Fruit fly (Drosophila melanogaster) whole organism, embryonic: ENCODE results near the gene CG14537.

Experiments used
- Asciz ChIP-seq: fragments of 200-800 bp; sonication (Bioruptor generic); optimal IDR thresholded peaks from 2 replicates; lab custom pipeline; 2017; ENCODE audit warnings: missing biosample characterization, mild to moderate bottlenecking, missing genetic modification characterization, missing genetic modification reagents
- CG10147 ChIP-seq: fragments of 200-800 bp; sonication (Bioruptor generic); optimal IDR thresholded peaks from 2 replicates; lab custom pipeline; 2019; ENCODE audit warnings: missing biosample characterization, mild to moderate bottlenecking, missing genetic modification characterization, moderate library complexity
- CG10565 ChIP-seq: fragments of 200-800 bp; sonication (Bioruptor generic); optimal IDR thresholded peaks from 3 replicates; lab custom pipeline; 2016; ENCODE audit warnings: missing biosample characterization, mild to moderate bottlenecking, missing genetic modification characterization
- CG11696 ChIP-seq: fragments of 200-800 bp; sonication (Bioruptor generic); IDR thresholded peaks from 2 replicates; pipeline ENCODE4 v1.3.6; 2022; ENCODE audit warnings: missing biosample characterization, missing genetic modification characterization
- CG12071 ChIP-seq: fragments of 200-800 bp; sonication (Bioruptor generic); optimal IDR thresholded peaks from 3 replicates; lab custom pipeline; 2018; ENCODE audit warnings: missing biosample characterization, mild to moderate bottlenecking, missing genetic modification characterization
- CG12104 ChIP-seq: fragments of 200-800 bp; sonication (Bioruptor generic); optimal IDR thresholded peaks from 3 replicates; lab custom pipeline; 2016; ENCODE audit warnings: missing biosample characterization, missing genetic modification characterization
- CG12744 ChIP-seq: fragments of 200-800 bp; sonication (Bioruptor generic); optimal IDR thresholded peaks from 2 replicates; lab custom pipeline; 2016; ENCODE audit warnings: missing biosample characterization, missing genetic modification characterization
- CG12769 ChIP-seq: fragments of 200-800 bp; sonication (Bioruptor generic); optimal IDR thresholded peaks from 2 replicates; lab custom pipeline; 2019; ENCODE audit warnings: missing biosample characterization, mild to moderate bottlenecking, missing genetic modification characterization, moderate library complexity
- CG13424 ChIP-seq: fragments of 200-800 bp; sonication (Bioruptor generic); optimal IDR thresholded peaks from 2 replicates; lab custom pipeline; 2019; ENCODE audit warnings: missing biosample characterization, mild to moderate bottlenecking, missing genetic modification characterization, moderate library complexity
- CG14667 ChIP-seq: fragments of 200-800 bp; sonication (Bioruptor generic); IDR thresholded peaks from 2 replicates; pipeline ENCODE4 v1.3.6; 2022; ENCODE audit warnings: missing biosample characterization, missing genetic modification characterization
- CG15601 ChIP-seq: fragments of 200-800 bp; sonication (Bioruptor generic); optimal IDR thresholded peaks from 3 replicates; lab custom pipeline; 2019; ENCODE audit warnings: missing biosample characterization, mild to moderate bottlenecking, missing genetic modification characterization, moderate library complexity
- CG16779 ChIP-seq: fragments of 200-800 bp; sonication (Bioruptor generic); IDR thresholded peaks from 2 replicates; pipeline ENCODE4 v1.3.6; 2022; ENCODE audit warnings: missing biosample characterization, missing genetic modification characterization
- CG17361 ChIP-seq: fragments of 200-800 bp; sonication (Bioruptor generic); IDR thresholded peaks from 3 replicates; pipeline ENCODE4 v1.3.6; 2022; ENCODE audit warnings: missing biosample characterization, missing genetic modification characterization
- CG17612 ChIP-seq: fragments of 200-800 bp; sonication (Bioruptor generic); IDR thresholded peaks from 2 replicates; pipeline ENCODE4 v1.3.6; 2022; ENCODE audit warnings: missing biosample characterization, missing genetic modification characterization
- CG2129 ChIP-seq: fragments of 200-800 bp; sonication (Bioruptor generic); IDR thresholded peaks from 2 replicates; pipeline ENCODE4 v1.3.6; 2022; ENCODE audit warnings: missing biosample characterization, missing genetic modification characterization; ENCODE audit not compliant: partially characterized antibody
- CG31388 ChIP-seq: fragments of 200-800 bp; sonication (Bioruptor generic); optimal IDR thresholded peaks from 2 replicates; lab custom pipeline; 2016; ENCODE audit warnings: missing biosample characterization, missing genetic modification characterization
- CG34224 ChIP-seq: fragments of 200-800 bp; sonication (Bioruptor generic); IDR thresholded peaks from 3 replicates; pipeline ENCODE4 v1.3.6; 2022; ENCODE audit warnings: missing biosample characterization, missing genetic modification characterization; ENCODE audit not compliant: partially characterized antibody
- CG4282 ChIP-seq: fragments of 200-800 bp; sonication (Bioruptor generic); optimal IDR thresholded peaks from 2 replicates; lab custom pipeline; 2016; ENCODE audit warnings: missing biosample characterization, missing genetic modification characterization
- CG4360 ChIP-seq: fragments of 200-800 bp; sonication (Bioruptor generic); IDR thresholded peaks from 2 replicates; pipeline ENCODE4 v1.3.6; 2022; ENCODE audit warnings: missing biosample characterization, missing genetic modification characterization
- CG5245 ChIP-seq: fragments of 200-800 bp; sonication (Bioruptor generic); optimal IDR thresholded peaks from 3 replicates; lab custom pipeline; 2016; ENCODE audit warnings: missing biosample characterization, missing genetic modification characterization
- CG5953 ChIP-seq: fragments of 200-800 bp; sonication (Bioruptor generic); IDR thresholded peaks from 2 replicates; pipeline ENCODE4 v1.3.6; 2022; ENCODE audit warnings: missing biosample characterization, missing genetic modification characterization
- CG6854 ChIP-seq: fragments of 200-800 bp; sonication (Bioruptor generic); optimal IDR thresholded peaks from 3 replicates; lab custom pipeline; 2017; ENCODE audit warnings: missing biosample characterization, mild to moderate bottlenecking, missing genetic modification characterization
- CG7839 ChIP-seq: fragments of 200-800 bp; sonication (Bioruptor generic); optimal IDR thresholded peaks from 3 replicates; lab custom pipeline; 2018; ENCODE audit warnings: missing biosample characterization, mild to moderate bottlenecking, missing genetic modification characterization, moderate library complexity
- CG8765 ChIP-seq: fragments of 200-800 bp; sonication (Bioruptor generic); IDR thresholded peaks from 2 replicates; pipeline ENCODE4 v1.3.6; 2022; ENCODE audit warnings: missing biosample characterization, missing genetic modification characterization
- CG9876 ChIP-seq: fragments of 200-800 bp; sonication (Bioruptor generic); optimal IDR thresholded peaks from 2 replicates; lab custom pipeline; 2016; ENCODE audit warnings: missing biosample characterization, missing genetic modification characterization
- Dfd ChIP-seq, 2 experiments: fragments of >200 bp; optimal IDR thresholded peaks; 2 replicates each; lab custom pipeline; 2017; ENCODE audit warnings: missing biosample characterization in 2 of 2, missing genetic modification characterization in 2 of 2
- Elba2 ChIP-seq: fragments of 200-800 bp; sonication (Bioruptor generic); optimal IDR thresholded peaks from 3 replicates; lab custom pipeline; 2016; ENCODE audit warnings: missing biosample characterization, missing genetic modification characterization
- Gsc ChIP-seq: fragments of 200-800 bp; sonication (Bioruptor generic); IDR thresholded peaks from 2 replicates; pipeline ENCODE4 v1.3.6; 2022; ENCODE audit warnings: missing biosample characterization, missing genetic modification characterization
- H2.0 ChIP-seq: fragments of 200-800 bp; sonication (Bioruptor generic); IDR thresholded peaks from 2 replicates; pipeline ENCODE4 v1.3.6; 2022; ENCODE audit warnings: missing biosample characterization, missing genetic modification characterization
- HHEX ChIP-seq: fragments of 200-800 bp; sonication (Bioruptor generic); optimal IDR thresholded peaks from 3 replicates; lab custom pipeline; 2017; ENCODE audit warnings: missing biosample characterization, mild to moderate bottlenecking, missing genetic modification characterization, missing genetic modification reagents
- HLHmδ ChIP-seq: fragments of 200-800 bp; sonication (Bioruptor generic); optimal IDR thresholded peaks from 2 replicates; lab custom pipeline; 2018; ENCODE audit warnings: missing biosample characterization, mild to moderate bottlenecking, missing genetic modification characterization, moderate library complexity
- Lim3 ChIP-seq: fragments of 200-800 bp; sonication (Bioruptor generic); IDR thresholded peaks from 2 replicates; pipeline ENCODE4 v1.3.6; 2022; ENCODE audit warnings: missing biosample characterization, missing genetic modification characterization
- Lpt ChIP-seq: fragments of >200 bp; optimal IDR thresholded peaks from 2 replicates; lab custom pipeline; 2018; ENCODE audit warnings: missing biosample characterization, missing genetic modification characterization
- Mad ChIP-seq: fragments of 200-800 bp; sonication (Bioruptor generic); optimal IDR thresholded peaks from 2 replicates; lab custom pipeline; 2016; ENCODE audit warnings: missing biosample characterization, missing genetic modification characterization
- PHDP ChIP-seq: fragments of 200-800 bp; sonication (Bioruptor generic); optimal IDR thresholded peaks from 3 replicates; lab custom pipeline; 2018; ENCODE audit warnings: missing biosample characterization, mild to moderate bottlenecking, missing genetic modification characterization, moderate library complexity
- Pdp1 ChIP-seq, 2 experiments: fragments of 200-800 bp; sonication (Bioruptor generic); optimal IDR thresholded peaks; 3 replicates each; lab custom pipeline; 2016; ENCODE audit warnings: missing biosample characterization in 2 of 2, missing genetic modification characterization in 2 of 2, mild to moderate bottlenecking in 1 of 2, moderate library complexity in 1 of 2
- Sox100B ChIP-seq: fragments of 200-800 bp; sonication (Bioruptor generic); optimal IDR thresholded peaks from 3 replicates; lab custom pipeline; 2018; ENCODE audit warnings: missing biosample characterization, mild to moderate bottlenecking, missing genetic modification characterization
- dati ChIP-seq: fragments of 200-800 bp; sonication (Bioruptor generic); IDR thresholded peaks from 2 replicates; pipeline ENCODE4 v1.3.6; 2022; ENCODE audit warnings: missing biosample characterization, missing genetic modification characterization
- gcm ChIP-seq: fragments of 200-800 bp; sonication (Bioruptor generic); optimal IDR thresholded peaks from 2 replicates; lab custom pipeline; 2019; ENCODE audit warnings: missing biosample characterization, mild to moderate bottlenecking, missing genetic modification characterization, moderate library complexity
- ham ChIP-seq: fragments of 200-800 bp; sonication (Bioruptor generic); IDR thresholded peaks from 2 replicates; pipeline ENCODE4 v1.3.6; 2022; ENCODE audit warnings: missing biosample characterization, missing genetic modification characterization
- ken ChIP-seq: fragments of 200-800 bp; sonication (Bioruptor generic); IDR thresholded peaks from 3 replicates; pipeline ENCODE4 v1.3.6; 2022; ENCODE audit warnings: missing biosample characterization, missing genetic modification characterization
- lola ChIP-seq, 3 experiments: fragments of >200 bp in 2 of 3; fragments of 200-800 bp in 1 of 3; sonication (Bioruptor generic) in 1 of 3; optimal IDR thresholded peaks; 2 replicates each; lab custom pipeline; 2017 to 2019; ENCODE audit warnings: missing biosample characterization in 3 of 3, missing genetic modification characterization in 3 of 3, mild to moderate bottlenecking in 1 of 3, moderate library complexity in 1 of 3
- luna ChIP-seq: fragments of 200-800 bp; sonication (Bioruptor generic); optimal IDR thresholded peaks from 2 replicates; lab custom pipeline; 2016; ENCODE audit warnings: missing biosample characterization, missing genetic modification characterization
- onecut ChIP-seq: fragments of 200-800 bp; sonication (Bioruptor generic); IDR thresholded peaks from 2 replicates; pipeline ENCODE4 v1.3.6; 2022; ENCODE audit warnings: missing biosample characterization, missing genetic modification characterization
- pan ChIP-seq, 4 experiments: fragments of >200 bp in 3 of 4; fragments of 200-800 bp in 1 of 4; sonication (Bioruptor generic) in 1 of 4; optimal IDR thresholded peaks in 3 of 4; IDR thresholded peaks in 1 of 4; 2 replicates each; pipeline versions ENCODE4 v1.3.6 to Lab custom; 2017 to 2022; ENCODE audit warnings: missing biosample characterization in 2 of 4, missing genetic modification characterization in 2 of 4, mixed read lengths in 1 of 4
- prd ChIP-seq, 3 experiments: fragments of >200 bp in 2 of 3; fragments of 200-800 bp in 1 of 3; sonication (Bioruptor generic) in 1 of 3; optimal IDR thresholded peaks in 2 of 3; IDR thresholded peaks in 1 of 3; 2 replicates in 2 of 3; 3 replicates in 1 of 3; pipeline versions ENCODE4 v1.3.6 to Lab custom; 2017 to 2022; ENCODE audit warnings: missing biosample characterization in 1 of 3, missing genetic modification characterization in 1 of 3
- psq ChIP-seq: fragments of 200-800 bp; sonication (Bioruptor generic); optimal IDR thresholded peaks from 2 replicates; lab custom pipeline; 2017; ENCODE audit warnings: missing biosample characterization, missing genetic modification characterization
- pum ChIP-seq: fragments of 200-800 bp; sonication (Bioruptor generic); optimal IDR thresholded peaks from 2 replicates; lab custom pipeline; 2016; ENCODE audit warnings: missing biosample characterization, missing genetic modification characterization
- toy ChIP-seq: fragments of 200-800 bp; sonication (Bioruptor generic); IDR thresholded peaks from 2 replicates; pipeline ENCODE4 v1.3.6; 2022; ENCODE audit warnings: missing biosample characterization, missing genetic modification characterization
- ttk ChIP-seq: fragments of 200-800 bp; sonication (Bioruptor generic); IDR thresholded peaks from 2 replicates; pipeline ENCODE4 v2.1.2; 2022; ENCODE audit warnings: missing biosample characterization, missing genetic modification characterization
- z ChIP-seq: fragments of 200-800 bp; sonication (Bioruptor generic); IDR thresholded peaks from 3 replicates; pipeline ENCODE4 v1.3.6; 2022; ENCODE audit warnings: missing biosample characterization, missing genetic modification characterization

Gene CG14537

DNA sequence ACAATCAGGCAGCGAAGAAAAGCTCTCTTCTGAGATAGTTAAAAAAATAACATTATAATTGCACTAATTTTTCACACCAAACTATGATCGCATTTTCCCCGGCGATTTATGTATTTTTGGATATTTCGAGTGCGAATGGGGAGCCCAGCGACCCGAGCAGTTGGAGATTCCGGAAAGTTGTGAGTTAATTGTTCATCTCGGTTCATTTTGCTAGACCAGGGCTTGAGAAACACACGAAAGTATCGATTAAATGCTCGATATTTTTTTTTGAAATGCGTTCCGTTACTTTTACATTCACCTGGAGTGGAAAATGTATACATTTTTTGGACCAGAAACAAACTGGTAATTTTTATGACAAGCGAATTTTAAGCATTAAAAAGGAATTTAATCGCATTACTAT, 29.7 kb upstream of the CG14537 start, which contains the start of gene Cdc14 (continued):
- no peak for TF ChIP-seq CG5245
- no peak for TF ChIP-seq ken
- no peak for TF ChIP-seq CG12769 (tag; lab: Kevin White, UChicago)
- TF ChIP-seq CG8765 (GFP tag; lab: Robert Waterston, UW): no peak
- TF ChIP-seq CG5953: no peak; the same call in 1 of the 2 replicates
- no peak for TF ChIP-seq CG15601 (tag; lab: Kevin White, UChicago)
- no peak for TF ChIP-seq CG11696
- no peak for TF ChIP-seq CG14667 (GFP tag; lab: Robert Waterston, UW)
- TF ChIP-seq Mad (GFP tag; lab: Kevin White, UChicago): no peak
- TF ChIP-seq CG12104 (GFP tag; lab: Kevin White, UChicago): no peak
- peak; percentile 59; the same call in 2 of the 3 replicates for TF ChIP-seq CG34224 (GFP tag; lab: Robert Waterston, UW)
- TF ChIP-seq gcm (GFP tag; lab: Kevin White, UChicago): no peak
- TF ChIP-seq CG4360 (GFP tag; lab: Robert Waterston, UW): no peak
- TF ChIP-seq Asciz (GFP tag; lab: Kevin White, UChicago): no peak
- no peak for TF ChIP-seq CG4282 (GFP tag; lab: Kevin White, UChicago)
- no peak for TF ChIP-seq CG10565 (GFP tag; lab: Kevin White, UChicago)
- TF ChIP-seq psq (GFP tag; lab: Kevin White, UChicago): no peak
- TF ChIP-seq Lpt (GFP tag; lab: Kevin White, UChicago): no peak
- TF ChIP-seq PHDP (tag; lab: Kevin White, UChicago): peak; percentile 21
- no peak for TF ChIP-seq onecut (GFP tag; lab: Robert Waterston, UW)
- no peak for TF ChIP-seq prd (optimal IDR thresholded peaks at IDR 0.05; lab: Kevin White, UChicago)
- no peak for TF ChIP-seq prd (GFP tag; IDR thresholded peaks at IDR 0.05; lab: Robert Waterston, UW)
- TF ChIP-seq CG9876 (GFP tag; lab: Kevin White, UChicago): no peak
- no peak for TF ChIP-seq CG31388 (GFP tag; lab: Kevin White, UChicago)
- TF ChIP-seq Dfd (GFP tag; optimal IDR thresholded peaks at IDR 0.05; lab: Kevin White, UChicago): no peak
- no peak for TF ChIP-seq luna (GFP tag; lab: Kevin White, UChicago)
- no peak for TF ChIP-seq CG12744 (GFP tag; lab: Kevin White, UChicago)
- TF ChIP-seq H2.0: no peak
- no peak for TF ChIP-seq dati
- no peak for TF ChIP-seq Gsc
- peak; percentile 57; the same call in 2 of the 3 replicates for TF ChIP-seq z
- TF ChIP-seq ttk (GFP tag; lab: Robert Waterston, UW): no peak
- TF ChIP-seq Lim3 (GFP tag; lab: Robert Waterston, UW): no peak
- no peak for TF ChIP-seq toy (GFP tag; lab: Robert Waterston, UW)
- TF ChIP-seq CG7839: no peak
- TF ChIP-seq lola (GFP tag; optimal IDR thresholded peaks at IDR 0.05; lab: Kevin White, UChicago): no peak
- TF ChIP-seq CG17612 (GFP tag; lab: Robert Waterston, UW): no peak
- no peak for TF ChIP-seq Sox100B (GFP tag; lab: Kevin White, UChicago)
- TF ChIP-seq CG13424: no peak
- peak; percentile 21 for TF ChIP-seq CG12071 (GFP tag; lab: Kevin White, UChicago)
- no peak for TF ChIP-seq Elba2 (GFP tag; lab: Kevin White, UChicago)
- no peak for TF ChIP-seq HHEX (GFP tag; lab: Kevin White, UChicago)
- no peak for TF ChIP-seq CG17361
- no peak for TF ChIP-seq CG2129 (GFP tag; lab: Robert Waterston, UW)
- no peak for TF ChIP-seq pum
- no peak for TF ChIP-seq CG6854
- no peak for TF ChIP-seq pan (optimal IDR thresholded peaks at IDR 0.05; lab: Kevin White, UChicago)
- no peak for TF ChIP-seq pan (GFP tag; optimal IDR thresholded peaks at IDR 0.05 in 1 of 2, IDR thresholded peaks at IDR 0.05 in 1 of 2)
- TF ChIP-seq ham: no peak
- TF ChIP-seq HLHmδ (GFP tag; lab: Kevin White, UChicago): peak; percentile 14
- TF ChIP-seq CG10147 (GFP tag; lab: Kevin White, UChicago): no peak
- no peak for TF ChIP-seq Pdp1 (GFP tag; optimal IDR thresholded peaks at IDR 0.05; lab: Kevin White, UChicago)
- no peak for TF ChIP-seq CG16779
